Fruit fly (Drosophila melanogaster) whole organism, embryonic: ENCODE data around the gene ssh.

Source experiments
- Aef1 ChIP-seq: fragments of 200-800 bp; sonication (Bioruptor generic); IDR thresholded peaks from 3 replicates; pipeline ENCODE4 v1.3.6; 2022; ENCODE audit warnings: missing biosample characterization, missing genetic modification characterization
- Bgb ChIP-seq: fragments of 200-800 bp; sonication (Bioruptor generic); IDR thresholded peaks from 2 replicates; pipeline ENCODE4 v1.3.6; 2022; ENCODE audit warnings: missing biosample characterization, missing genetic modification characterization; ENCODE audit not compliant: partially characterized antibody
- CG10147 ChIP-seq: fragments of 200-800 bp; sonication (Bioruptor generic); optimal IDR thresholded peaks from 2 replicates; lab custom pipeline; 2019; ENCODE audit warnings: missing biosample characterization, mild to moderate bottlenecking, missing genetic modification characterization, moderate library complexity
- CG12236 ChIP-seq: fragments of 200-800 bp; sonication (Bioruptor generic); optimal IDR thresholded peaks from 2 replicates; lab custom pipeline; 2016; ENCODE audit warnings: missing biosample characterization, missing genetic modification characterization
- CG13894 ChIP-seq: fragments of 200-800 bp; sonication (Bioruptor generic); optimal IDR thresholded peaks from 3 replicates; lab custom pipeline; 2018; ENCODE audit warnings: missing biosample characterization, mild to moderate bottlenecking, missing genetic modification characterization, moderate library complexity
- CG16813 ChIP-seq: fragments of 200-800 bp; sonication (Bioruptor generic); IDR thresholded peaks from 3 replicates; pipeline ENCODE4 v1.3.6; 2022; ENCODE audit warnings: missing biosample characterization, missing genetic modification characterization; ENCODE audit not compliant: partially characterized antibody
- CG17186 ChIP-seq: fragments of 200-800 bp; sonication (Bioruptor generic); optimal IDR thresholded peaks from 3 replicates; lab custom pipeline; 2017; ENCODE audit warnings: missing biosample characterization, missing genetic modification reagents, missing genetic modification characterization
- CG17829 ChIP-seq: fragments of 200-800 bp; optimal IDR thresholded peaks from 2 replicates; lab custom pipeline; 2019; ENCODE audit warnings: missing biosample characterization, mild to moderate bottlenecking, missing genetic modification characterization, moderate library complexity
- CG2678 ChIP-seq: fragments of 200-800 bp; sonication (Bioruptor generic); optimal IDR thresholded peaks from 3 replicates; lab custom pipeline; 2019; ENCODE audit warnings: missing biosample characterization, mild to moderate bottlenecking, missing genetic modification characterization, moderate library complexity
- CG31388 ChIP-seq: fragments of 200-800 bp; sonication (Bioruptor generic); optimal IDR thresholded peaks from 2 replicates; lab custom pipeline; 2016; ENCODE audit warnings: missing biosample characterization, missing genetic modification characterization
- CG33213 ChIP-seq: fragments of 200-800 bp; sonication (Bioruptor generic); optimal IDR thresholded peaks from 3 replicates; lab custom pipeline; 2016; ENCODE audit warnings: missing biosample characterization, missing genetic modification characterization
- CG34224 ChIP-seq: fragments of 200-800 bp; sonication (Bioruptor generic); IDR thresholded peaks from 3 replicates; pipeline ENCODE4 v1.3.6; 2022; ENCODE audit warnings: missing biosample characterization, missing genetic modification characterization; ENCODE audit not compliant: partially characterized antibody
- CG3847 ChIP-seq: fragments of 200-800 bp; sonication (Bioruptor generic); IDR thresholded peaks from 2 replicates; pipeline ENCODE4 v1.3.6; 2022; ENCODE audit warnings: missing biosample characterization, missing genetic modification characterization
- CG4854 ChIP-seq: fragments of 200-800 bp; sonication (Bioruptor generic); optimal IDR thresholded peaks from 2 replicates; lab custom pipeline; 2016; ENCODE audit warnings: missing biosample characterization, missing genetic modification characterization, inconsistent platforms
- CG6683 ChIP-seq: fragments of 200-800 bp; sonication (Bioruptor generic); optimal IDR thresholded peaks from 2 replicates; lab custom pipeline; 2017; ENCODE audit warnings: missing biosample characterization, mild to moderate bottlenecking, missing genetic modification characterization, missing genetic modification reagents
- CG7963 ChIP-seq: fragments of 200-800 bp; sonication (Bioruptor generic); IDR thresholded peaks from 3 replicates; pipeline ENCODE4 v1.3.6; 2022; ENCODE audit warnings: missing biosample characterization, missing genetic modification characterization; ENCODE audit not compliant: partially characterized antibody
- CG7987 ChIP-seq: fragments of 200-800 bp; sonication (Bioruptor generic); optimal IDR thresholded peaks from 2 replicates; lab custom pipeline; 2018; ENCODE audit warnings: missing biosample characterization, mild to moderate bottlenecking, missing genetic modification characterization, moderate library complexity
- CG8089 ChIP-seq: fragments of 200-800 bp; sonication (Bioruptor generic); optimal IDR thresholded peaks from 3 replicates; lab custom pipeline; 2016; ENCODE audit warnings: missing biosample characterization, missing genetic modification characterization
- CG8281 ChIP-seq: fragments of 200-800 bp; sonication (Bioruptor generic); optimal IDR thresholded peaks from 2 replicates; lab custom pipeline; 2018; ENCODE audit warnings: missing biosample characterization, mild to moderate bottlenecking, missing genetic modification characterization, moderate library complexity
- Dek ChIP-seq: fragments of 200-800 bp; sonication (Bioruptor generic); optimal IDR thresholded peaks from 3 replicates; lab custom pipeline; 2019; ENCODE audit warnings: missing biosample characterization, mild to moderate bottlenecking, missing genetic modification characterization, moderate library complexity
- Dll ChIP-seq: fragments of 200-800 bp; sonication (Bioruptor generic); IDR thresholded peaks from 4 replicates; pipeline ENCODE4 v1.3.6; 2022; ENCODE audit warnings: missing biosample characterization, missing genetic modification characterization; ENCODE audit not compliant: partially characterized antibody
- Dref ChIP-seq: fragments of 200-800 bp; sonication (Bioruptor generic); IDR thresholded peaks from 2 replicates; pipeline ENCODE4 v1.3.6; 2022; ENCODE audit warnings: missing biosample characterization, missing genetic modification characterization
- GATAe ChIP-seq: fragments of 200-800 bp; sonication (Bioruptor generic); conservative IDR thresholded peaks from 2 replicates; pipeline ENCODE4 v1.3.6; 2022; ENCODE audit warnings: missing biosample characterization, missing genetic modification characterization
- Gsc ChIP-seq: fragments of 200-800 bp; sonication (Bioruptor generic); IDR thresholded peaks from 2 replicates; pipeline ENCODE4 v1.3.6; 2022; ENCODE audit warnings: missing biosample characterization, missing genetic modification characterization
- Lhr ChIP-seq: fragments of 200-800 bp; sonication (Bioruptor generic); optimal IDR thresholded peaks from 3 replicates; lab custom pipeline; 2017; ENCODE audit warnings: mild to moderate bottlenecking, missing biosample characterization, missing genetic modification reagents, missing genetic modification characterization
- MBD-R2 ChIP-seq: fragments of 200-800 bp; sonication (Bioruptor generic); IDR thresholded peaks from 2 replicates; pipeline ENCODE4 v1.3.6; 2022; ENCODE audit warnings: missing biosample characterization, missing genetic modification characterization
- Mad ChIP-seq: fragments of 200-800 bp; sonication (Bioruptor generic); optimal IDR thresholded peaks from 2 replicates; lab custom pipeline; 2016; ENCODE audit warnings: missing biosample characterization, missing genetic modification characterization
- Max ChIP-seq: fragments of 200-800 bp; sonication (Bioruptor generic); optimal IDR thresholded peaks from 2 replicates; lab custom pipeline; 2016; ENCODE audit warnings: missing biosample characterization, mild to moderate bottlenecking, missing genetic modification characterization
- Meics ChIP-seq: fragments of 200-800 bp; sonication (Bioruptor generic); optimal IDR thresholded peaks from 2 replicates; lab custom pipeline; 2017; ENCODE audit warnings: missing biosample characterization, mild to moderate bottlenecking, missing genetic modification characterization
- Poxn ChIP-seq: fragments of 200-800 bp; sonication (Bioruptor generic); IDR thresholded peaks from 2 replicates; pipeline ENCODE4 v1.3.6; 2022; ENCODE audit warnings: missing biosample characterization, missing genetic modification characterization
- Rfx ChIP-seq: fragments of 200-800 bp; sonication (Bioruptor generic); IDR thresholded peaks from 2 replicates; pipeline ENCODE4 v1.3.6; 2022; ENCODE audit warnings: missing biosample characterization, missing genetic modification characterization
- Scr ChIP-seq: fragments of 200-800 bp; sonication (Bioruptor generic); IDR thresholded peaks from 2 replicates; pipeline ENCODE4 v1.3.6; 2022; ENCODE audit warnings: missing biosample characterization, missing genetic modification characterization; ENCODE audit not compliant: partially characterized antibody
- az2 ChIP-seq: fragments of 200-800 bp; sonication (Bioruptor generic); optimal IDR thresholded peaks from 3 replicates; lab custom pipeline; 2016; ENCODE audit warnings: missing biosample characterization, missing genetic modification characterization
- bbx ChIP-seq: fragments of 200-800 bp; sonication (Bioruptor generic); IDR thresholded peaks from 2 replicates; pipeline ENCODE4 v1.3.6; 2022; ENCODE audit warnings: missing biosample characterization, missing genetic modification characterization; ENCODE audit not compliant: partially characterized antibody
- chif ChIP-seq, 2 experiments: fragments of 200-800 bp; sonication (Bioruptor generic); optimal IDR thresholded peaks; 3 replicates each; lab custom pipeline; 2016; ENCODE audit warnings: missing biosample characterization in 2 of 2, missing genetic modification characterization in 2 of 2
- chn ChIP-seq: fragments of 200-800 bp; sonication (Bioruptor generic); optimal IDR thresholded peaks from 2 replicates; lab custom pipeline; 2016; ENCODE audit warnings: missing biosample characterization, missing genetic modification characterization
- ewg ChIP-seq: fragments of 200-800 bp; sonication (Bioruptor generic); optimal IDR thresholded peaks from 3 replicates; lab custom pipeline; 2017; ENCODE audit warnings: mild to moderate bottlenecking, missing biosample characterization, missing genetic modification reagents, missing genetic modification characterization
- lbe ChIP-seq: fragments of 200-800 bp; sonication (Bioruptor generic); optimal IDR thresholded peaks from 2 replicates; lab custom pipeline; 2016; ENCODE audit warnings: missing biosample characterization, mild to moderate bottlenecking, missing genetic modification characterization
- nom ChIP-seq: fragments of 200-800 bp; sonication (Bioruptor generic); optimal IDR thresholded peaks from 2 replicates; lab custom pipeline; 2017; ENCODE audit warnings: missing biosample characterization, missing genetic modification characterization, mild to moderate bottlenecking, moderate library complexity, missing genetic modification reagents
- pan ChIP-seq, 4 experiments: fragments of >200 bp in 3 of 4; fragments of 200-800 bp in 1 of 4; sonication (Bioruptor generic) in 1 of 4; optimal IDR thresholded peaks in 3 of 4; IDR thresholded peaks in 1 of 4; 2 replicates each; pipeline versions ENCODE4 v1.3.6 to Lab custom; 2017 to 2022; ENCODE audit warnings: missing biosample characterization in 2 of 4, missing genetic modification characterization in 2 of 4, mixed read lengths in 1 of 4
- schlank ChIP-seq: fragments of 200-800 bp; sonication (Bioruptor generic); optimal IDR thresholded peaks from 2 replicates; lab custom pipeline; 2018; ENCODE audit warnings: missing biosample characterization, mild to moderate bottlenecking, missing genetic modification characterization
- scrt ChIP-seq: fragments of 200-800 bp; sonication (Bioruptor generic); optimal IDR thresholded peaks from 2 replicates; lab custom pipeline; 2018; ENCODE audit warnings: missing biosample characterization, mild to moderate bottlenecking, missing genetic modification characterization, moderate library complexity
- tna ChIP-seq: fragments of 200-800 bp; sonication (Bioruptor generic); IDR thresholded peaks from 2 replicates; pipeline ENCODE4 v1.3.6; 2022; ENCODE audit warnings: missing biosample characterization, missing genetic modification characterization; ENCODE audit not compliant: partially characterized antibody
- zen2 ChIP-seq: fragments of 200-800 bp; sonication (Bioruptor generic); IDR thresholded peaks from 3 replicates; pipeline ENCODE4 v1.3.6; 2022; ENCODE audit warnings: missing biosample characterization, missing genetic modification characterization; ENCODE audit not compliant: partially characterized antibody

Gene ssh

DNA sequence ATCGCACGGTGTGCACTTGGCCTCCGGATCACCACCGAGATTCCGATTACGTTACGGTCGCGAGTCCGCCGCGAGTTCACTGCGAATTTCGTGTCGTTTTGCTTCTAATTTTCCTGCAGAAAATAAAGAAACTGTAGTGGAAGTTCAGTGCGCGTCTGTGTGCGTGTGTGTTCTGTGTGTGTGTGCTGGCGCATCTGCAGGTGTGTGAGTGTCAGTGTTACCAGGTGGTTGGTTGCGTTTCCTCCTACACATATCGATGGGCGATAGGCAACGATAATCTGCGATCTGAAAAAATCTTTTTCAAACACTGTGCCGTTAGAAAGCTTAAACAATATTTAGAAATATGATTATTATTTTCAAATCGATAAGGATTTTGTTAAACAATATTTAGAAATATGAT is 6.7 kb downstream of the ssh start, which contains the start of gene Osbp (continued):
- TF ChIP-seq MBD-R2 (GFP tag; lab: Robert Waterston, UW): peak; percentile 81
- TF ChIP-seq schlank (tag; lab: Kevin White, UChicago): no peak
- no peak for TF ChIP-seq Lhr (GFP tag; lab: Kevin White, UChicago)
- TF ChIP-seq Dref (GFP tag; lab: Robert Waterston, UW): peak; percentile 94
- TF ChIP-seq chn: no peak
- TF ChIP-seq CG2678 (tag; lab: Kevin White, UChicago): no peak
- TF ChIP-seq CG17829: peak; percentile 36
- TF ChIP-seq CG8089 (GFP tag; lab: Kevin White, UChicago): no peak
- TF ChIP-seq CG33213 (GFP tag; lab: Kevin White, UChicago): no peak
- no peak for TF ChIP-seq CG10147
- TF ChIP-seq Max (GFP tag; lab: Kevin White, UChicago): no peak
- peak; percentile 50 for TF ChIP-seq nom
- TF ChIP-seq zen2 (GFP tag; lab: Robert Waterston, UW): peak; percentile 36; the same call in 2 of the 3 replicates
- TF ChIP-seq GATAe (GFP tag; lab: Robert Waterston, UW): no peak
- no peak for TF ChIP-seq pan (optimal IDR thresholded peaks at IDR 0.05; lab: Kevin White, UChicago)
- TF ChIP-seq pan (GFP tag; optimal IDR thresholded peaks at IDR 0.05 in 1 of 2, IDR thresholded peaks at IDR 0.05 in 1 of 2): peak in 1 of 2 experiments; percentile 45
- TF ChIP-seq Meics (GFP tag; lab: Kevin White, UChicago): no peak
- peak; percentile 39; the same call in 1 of the 2 replicates for TF ChIP-seq CG3847 (GFP tag; lab: Robert Waterston, UW)
- peak; percentile 72 for TF ChIP-seq CG17186 (GFP tag; lab: Kevin White, UChicago)
- no peak for TF ChIP-seq chif (GFP tag; optimal IDR thresholded peaks at IDR 0.05; lab: Kevin White, UChicago)
- no peak for TF ChIP-seq Poxn (GFP tag; lab: Robert Waterston, UW)
- no peak for TF ChIP-seq Aef1 (GFP tag; lab: Robert Waterston, UW)
- TF ChIP-seq CG7987 (GFP tag; lab: Kevin White, UChicago): no peak
- no peak for TF ChIP-seq CG8281 (tag; lab: Kevin White, UChicago)
- peak; percentile 63 for TF ChIP-seq tna (GFP tag; lab: Robert Waterston, UW)
- TF ChIP-seq CG31388 (GFP tag; lab: Kevin White, UChicago): no peak
- TF ChIP-seq ewg (GFP tag; lab: Kevin White, UChicago): peak; percentile 26
- no peak for TF ChIP-seq Mad (GFP tag; lab: Kevin White, UChicago)
- no peak for TF ChIP-seq Gsc (GFP tag; lab: Robert Waterston, UW)
- TF ChIP-seq Dek: no peak
- peak; percentile 64 for TF ChIP-seq CG34224 (GFP tag; lab: Robert Waterston, UW)
- peak; percentile 62 for TF ChIP-seq CG16813 (GFP tag; lab: Robert Waterston, UW)
- TF ChIP-seq Rfx (GFP tag; lab: Robert Waterston, UW): peak; percentile 53
- no peak for TF ChIP-seq az2 (GFP tag; lab: Kevin White, UChicago)
- TF ChIP-seq CG13894: no peak
- TF ChIP-seq Dll (GFP tag; lab: Robert Waterston, UW): peak; percentile 58; the same call in 2 of the 4 replicates
- no peak for TF ChIP-seq lbe (GFP tag; lab: Kevin White, UChicago)
- TF ChIP-seq CG6683 (GFP tag; lab: Kevin White, UChicago): no peak
- peak; percentile 59; the same call in 1 of the 3 replicates for TF ChIP-seq CG7963
- TF ChIP-seq scrt (GFP tag; lab: Kevin White, UChicago): no peak
- TF ChIP-seq Bgb: peak; percentile 77
- no peak for TF ChIP-seq CG4854
- no peak for TF ChIP-seq CG12236 (GFP tag; lab: Kevin White, UChicago)
- peak; percentile 57 for TF ChIP-seq Scr
- peak; percentile 72 for TF ChIP-seq bbx (GFP tag; lab: Robert Waterston, UW)
